Worm (Caenorhabditis elegans) whole organism, L1 larva: Measurements from ENCODE around the gene F26A1.3.

Experiments
- lsy-2 ChIP-seq, 2 experiments: fragments of 150-350 bp; optimal IDR thresholded peaks; 2 replicates each; lab custom pipeline; 2014; ENCODE audit warnings: missing biosample characterization in 2 of 2, missing genetic modification characterization in 2 of 2
- nhr-76 ChIP-seq: sonication (generic microtip); optimal IDR thresholded peaks from 2 replicates; lab custom pipeline; 2017; ENCODE audit warnings: missing biosample characterization, missing genetic modification characterization
- skn-1 ChIP-seq: fragments of 150-350 bp; optimal IDR thresholded peaks from 2 replicates; lab custom pipeline; 2014; ENCODE audit warnings: missing biosample characterization, missing genetic modification characterization

DNA sequence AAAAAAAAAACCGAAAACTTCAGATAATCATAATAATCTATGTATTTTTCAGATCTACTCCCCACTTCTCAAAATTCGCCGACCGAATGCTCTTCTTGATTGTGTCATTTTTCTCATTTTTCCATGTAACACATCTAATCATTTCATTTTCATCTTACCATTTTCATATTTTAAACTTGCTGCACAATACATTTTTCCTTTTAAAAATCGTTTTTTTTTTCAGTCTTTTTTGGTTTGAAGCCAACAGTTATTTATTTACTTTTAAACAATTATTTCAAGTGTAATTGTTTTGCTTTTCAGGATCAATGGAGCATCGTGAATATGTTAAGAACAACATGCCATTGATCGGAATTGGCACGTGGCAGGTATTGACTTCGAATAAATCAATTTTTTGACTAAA lies 32.3 kb downstream of the F26A1.3 start, which contains the start of gene C35D10.6:
- TF ChIP-seq lsy-2 (tag; optimal IDR thresholded peaks at IDR 0.05; lab: Kevin White, UChicago), result no peak
- no peak for TF ChIP-seq skn-1 (tag; lab: Kevin White, UChicago)
- TF ChIP-seq nhr-76, result no peak
